Fruit fly (Drosophila melanogaster): ENCODE measurements around the gene CG4553.

CG4553 gene

dm6 chr3R:25519465-25520071 is 42.9 kb upstream of the CG4553 start (continued):
- TF ChIP-seq NFAT (GFP tag; IDR thresholded peaks at IDR 0.05) (no peak), wor (GFP tag; IDR thresholded peaks at IDR 0.05) (peak; percentile 22; the same call in 1 of the 2 replicates), Ets97D (GFP tag; optimal IDR thresholded peaks at IDR 0.05) (no peak), CG6854 (GFP tag; optimal IDR thresholded peaks at IDR 0.05) (no peak), Fer1 (GFP tag; optimal IDR thresholded peaks at IDR 0.05) (peak; percentile 35), vfl (GFP tag; optimal IDR thresholded peaks at IDR 0.05) (no peak), lmd (GFP tag; IDR thresholded peaks at IDR 0.05) (0 out of 2 replicates have a peak, but pooled peaks have one; percentile 8)

- TF ChIP-seq Med (GFP tag) (peak; percentile 49), CG7271 (tag; optimal IDR thresholded peaks at IDR 0.05) (no peak), cg (GFP tag; optimal IDR thresholded peaks at IDR 0.05) (peak; percentile 60), btn (GFP tag; optimal IDR thresholded peaks at IDR 0.05) (no peak), ATbp (GFP tag; optimal IDR thresholded peaks at IDR 0.05) (no peak), bowl (GFP tag; IDR thresholded peaks at IDR 0.05) (no peak), CG8089 (GFP tag; optimal IDR thresholded peaks at IDR 0.05) (no peak), CG12071 (GFP tag; optimal IDR thresholded peaks at IDR 0.05) (no peak), CG32767 (GFP tag; IDR thresholded peaks at IDR 0.05) (0 out of 2 replicates have a peak, but pooled peaks have one; percentile 28), CG15696 (tag; optimal IDR thresholded peaks at IDR 0.05) (no peak), pzg (GFP tag; optimal IDR thresholded peaks at IDR 0.05) (no peak), Chrac-16 (GFP tag; optimal IDR thresholded peaks at IDR 0.05) (no peak)
Measured at dm6 chr3R:25518584-25518983, 41.9 kb upstream of the CG4553 start.

- TF ChIP-seq bsh (GFP tag; optimal IDR thresholded peaks at IDR 0.05), result peak in 1 of 2 experiments; percentile 42
- no peak for TF ChIP-seq fd3F (GFP tag; optimal IDR thresholded peaks at IDR 0.05)
- TF ChIP-seq CG31224 (GFP tag; IDR thresholded peaks at IDR 0.05), result 0 out of 2 replicates have a peak, but pooled peaks have one; percentile 6
- TF ChIP-seq pros (GFP tag; optimal IDR thresholded peaks at IDR 0.05), result peak; percentile 13
- no peak for TF ChIP-seq B-H2 (GFP tag; optimal IDR thresholded peaks at IDR 0.05)
- TF ChIP-seq Deaf1 (tag; optimal IDR thresholded peaks at IDR 0.05), result peak; percentile 21
- TF ChIP-seq sqz (GFP tag; optimal IDR thresholded peaks at IDR 0.05), result peak; percentile 65
- TF ChIP-seq Trl (optimal IDR thresholded peaks at IDR 0.05), result peak; percentile 80 to 83
- peak; percentile 5 for TF ChIP-seq Trl (GFP tag; optimal IDR thresholded peaks at IDR 0.05)
- 0 out of 2 replicates have a peak, but pooled peaks have one; percentile 29 for TF ChIP-seq chm (GFP tag; IDR thresholded peaks at IDR 0.05)
- 0 out of 2 replicates have a peak, but pooled peaks have one; percentile 8 for TF ChIP-seq CG9932 (GFP tag; IDR thresholded peaks at IDR 0.05)
- peak; percentile 37 for TF ChIP-seq nom (GFP tag; optimal IDR thresholded peaks at IDR 0.05)
- TF ChIP-seq CG2202 (tag; optimal IDR thresholded peaks at IDR 0.05), result no peak
- no peak for TF ChIP-seq NfI (GFP tag; optimal IDR thresholded peaks at IDR 0.05)
- TF ChIP-seq abd-A (tag; optimal IDR thresholded peaks at IDR 0.05), result peak; percentile 43
- TF ChIP-seq Drgx (GFP tag; IDR thresholded peaks at IDR 0.05), result 0 out of 2 replicates have a peak, but pooled peaks have one; percentile 16
- TF ChIP-seq Jarid2 (GFP tag; optimal IDR thresholded peaks at IDR 0.05), result peak; percentile 73
Measured at dm6 chr3R:25518099-25518567, 41.4 kb upstream of the CG4553 start.

dm6 chr3R:25517521-25517920 is 40.8 kb upstream of the CG4553 start:
- TF ChIP-seq z (GFP tag; IDR thresholded peaks at IDR 0.05) (no peak), sens (GFP tag) (peak; percentile 39), grau (tag; optimal IDR thresholded peaks at IDR 0.05) (peak; percentile 13)

Measured in whole organism, embryonic.